Fruit fly (Drosophila melanogaster) whole organism, embryonic: ENCODE measurements around the gene sing.

Source experiments
- Antp ChIP-seq: fragments of 200-800 bp; sonication (Bioruptor generic); optimal IDR thresholded peaks from 3 replicates; lab custom pipeline; 2016; ENCODE audit warnings: missing biosample characterization, missing genetic modification characterization
- Bteb2 ChIP-seq: fragments of 200-800 bp; sonication (Bioruptor generic); optimal IDR thresholded peaks from 2 replicates; lab custom pipeline; 2016; ENCODE audit warnings: missing biosample characterization, missing genetic modification characterization
- CG10321 ChIP-seq: fragments of 200-800 bp; sonication (Bioruptor generic); IDR thresholded peaks from 2 replicates; pipeline ENCODE4 v1.3.6; 2022; ENCODE audit warnings: missing biosample characterization, missing genetic modification characterization
- CG10543 ChIP-seq: fragments of 200-800 bp; sonication (Bioruptor generic); optimal IDR thresholded peaks from 3 replicates; lab custom pipeline; 2017; ENCODE audit warnings: missing biosample characterization, mild to moderate bottlenecking, missing genetic modification characterization, moderate library complexity
- CG10565 ChIP-seq: fragments of 200-800 bp; sonication (Bioruptor generic); optimal IDR thresholded peaks from 3 replicates; lab custom pipeline; 2016; ENCODE audit warnings: missing biosample characterization, mild to moderate bottlenecking, missing genetic modification characterization
- CG11696 ChIP-seq: fragments of 200-800 bp; sonication (Bioruptor generic); IDR thresholded peaks from 2 replicates; pipeline ENCODE4 v1.3.6; 2022; ENCODE audit warnings: missing biosample characterization, missing genetic modification characterization
- CG11723 ChIP-seq: fragments of 200-800 bp; sonication (Bioruptor generic); optimal IDR thresholded peaks from 2 replicates; lab custom pipeline; 2017; ENCODE audit warnings: missing biosample characterization, mild to moderate bottlenecking, missing genetic modification characterization
- CG12236 ChIP-seq: fragments of 200-800 bp; sonication (Bioruptor generic); optimal IDR thresholded peaks from 2 replicates; lab custom pipeline; 2016; ENCODE audit warnings: missing biosample characterization, missing genetic modification characterization
- CG12659 ChIP-seq: fragments of 200-800 bp; sonication (Bioruptor generic); optimal IDR thresholded peaks from 3 replicates; lab custom pipeline; 2017; ENCODE audit warnings: mild to moderate bottlenecking, missing biosample characterization, missing genetic modification reagents, missing genetic modification characterization
- CG13287 ChIP-seq: fragments of 200-800 bp; sonication (Bioruptor generic); IDR thresholded peaks from 2 replicates; pipeline ENCODE4 v1.3.6; 2022; ENCODE audit warnings: missing biosample characterization, missing genetic modification characterization; ENCODE audit not compliant: partially characterized antibody
- CG2678 ChIP-seq: fragments of 200-800 bp; sonication (Bioruptor generic); optimal IDR thresholded peaks from 3 replicates; lab custom pipeline; 2019; ENCODE audit warnings: missing biosample characterization, mild to moderate bottlenecking, missing genetic modification characterization, moderate library complexity
- CG3065 ChIP-seq: fragments of 200-800 bp; sonication (Bioruptor generic); optimal IDR thresholded peaks from 2 replicates; lab custom pipeline; 2016; ENCODE audit warnings: missing biosample characterization, missing genetic modification characterization
- CG31441 ChIP-seq: fragments of 200-800 bp; sonication (Bioruptor generic); IDR thresholded peaks from 2 replicates; pipeline ENCODE4 v1.3.6; 2022; ENCODE audit warnings: missing biosample characterization, missing genetic modification characterization
- CG3163 ChIP-seq: fragments of 200-800 bp; sonication (Bioruptor generic); optimal IDR thresholded peaks from 3 replicates; lab custom pipeline; 2016; ENCODE audit warnings: missing biosample characterization, missing genetic modification characterization
- CG34422 ChIP-seq: fragments of 200-800 bp; sonication (Bioruptor generic); IDR thresholded peaks from 3 replicates; pipeline ENCODE4 v1.3.6; 2022; ENCODE audit warnings: missing biosample characterization, missing genetic modification characterization
- CG42726 ChIP-seq: fragments of 200-800 bp; sonication (Bioruptor generic); IDR thresholded peaks from 2 replicates; pipeline ENCODE4 v1.3.6; 2022; ENCODE audit warnings: missing biosample characterization, missing genetic modification characterization; ENCODE audit not compliant: partially characterized antibody
- CG6854 ChIP-seq: fragments of 200-800 bp; sonication (Bioruptor generic); optimal IDR thresholded peaks from 3 replicates; lab custom pipeline; 2017; ENCODE audit warnings: missing biosample characterization, mild to moderate bottlenecking, missing genetic modification characterization
- CG7928 ChIP-seq: fragments of 200-800 bp; sonication (Bioruptor generic); optimal IDR thresholded peaks from 2 replicates; lab custom pipeline; 2017; ENCODE audit warnings: missing biosample characterization, mild to moderate bottlenecking, missing genetic modification characterization
- CG8924 ChIP-seq: fragments of 200-800 bp; optimal IDR thresholded peaks from 3 replicates; lab custom pipeline; 2019; ENCODE audit warnings: missing biosample characterization, mild to moderate bottlenecking, missing genetic modification characterization, moderate library complexity
- CG9797 ChIP-seq: fragments of 200-800 bp; sonication (Bioruptor generic); optimal IDR thresholded peaks from 3 replicates; lab custom pipeline; 2018; ENCODE audit warnings: missing biosample characterization, mild to moderate bottlenecking, missing genetic modification characterization
- Camta ChIP-seq: fragments of 200-800 bp; sonication (Bioruptor generic); optimal IDR thresholded peaks from 2 replicates; lab custom pipeline; 2016; ENCODE audit warnings: missing biosample characterization, missing genetic modification characterization
- Doc3 ChIP-seq: fragments of 200-800 bp; sonication (Bioruptor generic); IDR thresholded peaks from 3 replicates; pipeline ENCODE4 v1.3.6; 2022; ENCODE audit warnings: missing biosample characterization, missing genetic modification characterization; ENCODE audit not compliant: partially characterized antibody
- Myb ChIP-seq: fragments of 200-800 bp; sonication (Bioruptor generic); optimal IDR thresholded peaks from 2 replicates; lab custom pipeline; 2016; ENCODE audit warnings: missing biosample characterization, missing genetic modification characterization
- Ptx1 ChIP-seq: fragments of 200-800 bp; sonication (Bioruptor generic); IDR thresholded peaks from 2 replicates; pipeline ENCODE4 v1.3.6; 2022; ENCODE audit warnings: missing biosample characterization, missing genetic modification characterization
- Ravus ChIP-seq: fragments of 200-800 bp; sonication (Bioruptor generic); IDR thresholded peaks from 2 replicates; pipeline ENCODE4 v1.3.6; 2022; ENCODE audit warnings: missing biosample characterization, missing genetic modification characterization
- Sox102F ChIP-seq: fragments of 200-800 bp; sonication (Bioruptor generic); optimal IDR thresholded peaks from 2 replicates; lab custom pipeline; 2018; ENCODE audit warnings: missing biosample characterization, mild to moderate bottlenecking, missing genetic modification characterization, moderate library complexity
- Spps ChIP-seq: fragments of 200-800 bp; sonication (Bioruptor generic); optimal IDR thresholded peaks from 2 replicates; lab custom pipeline; 2018; ENCODE audit warnings: missing biosample characterization, mild to moderate bottlenecking, missing genetic modification characterization
- ara ChIP-seq: fragments of 200-800 bp; sonication (Bioruptor generic); IDR thresholded peaks from 2 replicates; pipeline ENCODE4 v1.3.6; 2022; ENCODE audit warnings: missing biosample characterization, missing genetic modification characterization
- bbx ChIP-seq: fragments of 200-800 bp; sonication (Bioruptor generic); IDR thresholded peaks from 2 replicates; pipeline ENCODE4 v1.3.6; 2022; ENCODE audit warnings: missing biosample characterization, missing genetic modification characterization; ENCODE audit not compliant: partially characterized antibody
- btn ChIP-seq: fragments of 200-800 bp; sonication (Bioruptor generic); optimal IDR thresholded peaks from 2 replicates; lab custom pipeline; 2016; ENCODE audit warnings: missing biosample characterization, missing genetic modification characterization
- cato ChIP-seq: fragments of 200-800 bp; sonication (Bioruptor generic); optimal IDR thresholded peaks from 2 replicates; lab custom pipeline; 2016; ENCODE audit warnings: missing biosample characterization, missing genetic modification characterization, borderline replicate concordance
- crol ChIP-seq: fragments of 200-800 bp; sonication (Bioruptor generic); IDR thresholded peaks from 2 replicates; pipeline ENCODE4 v1.3.6; 2022; ENCODE audit warnings: missing biosample characterization, missing genetic modification characterization
- dm ChIP-seq: fragments of 200-800 bp; sonication (Bioruptor generic); optimal IDR thresholded peaks from 3 replicates; lab custom pipeline; 2016; ENCODE audit warnings: missing biosample characterization, missing genetic modification characterization
- gsb-n ChIP-seq: fragments of 200-800 bp; sonication (Bioruptor generic); optimal IDR thresholded peaks from 3 replicates; lab custom pipeline; 2018; ENCODE audit warnings: missing biosample characterization, mild to moderate bottlenecking, missing genetic modification characterization
- jumu ChIP-seq: fragments of 200-800 bp; sonication (Bioruptor generic); optimal IDR thresholded peaks from 3 replicates; lab custom pipeline; 2016; ENCODE audit warnings: missing biosample characterization, missing genetic modification characterization
- org-1 ChIP-seq: fragments of 200-800 bp; sonication (Bioruptor generic); optimal IDR thresholded peaks from 2 replicates; lab custom pipeline; 2017; ENCODE audit warnings: missing biosample characterization, missing genetic modification characterization
- peb ChIP-seq: fragments of 200-800 bp; sonication (Bioruptor generic); IDR thresholded peaks from 2 replicates; pipeline ENCODE4 v1.3.6; 2022; ENCODE audit warnings: missing biosample characterization, missing genetic modification characterization
- prd ChIP-seq, 3 experiments: fragments of >200 bp in 2 of 3; fragments of 200-800 bp in 1 of 3; sonication (Bioruptor generic) in 1 of 3; optimal IDR thresholded peaks in 2 of 3; IDR thresholded peaks in 1 of 3; 2 replicates in 2 of 3; 3 replicates in 1 of 3; pipeline versions ENCODE4 v1.3.6 to Lab custom; 2017 to 2022; ENCODE audit warnings: missing biosample characterization in 1 of 3, missing genetic modification characterization in 1 of 3
- pros ChIP-seq: fragments of 200-800 bp; sonication (Bioruptor generic); optimal IDR thresholded peaks from 3 replicates; lab custom pipeline; 2019; ENCODE audit warnings: missing biosample characterization, mild to moderate bottlenecking, missing genetic modification characterization, moderate library complexity
- so ChIP-seq: fragments of 200-800 bp; sonication (Bioruptor generic); IDR thresholded peaks from 3 replicates; pipeline ENCODE4 v1.3.6; 2022; ENCODE audit warnings: missing biosample characterization, missing genetic modification characterization
- sqz ChIP-seq: fragments of 200-800 bp; sonication (Bioruptor generic); optimal IDR thresholded peaks from 3 replicates; lab custom pipeline; 2018; ENCODE audit warnings: missing biosample characterization, mild to moderate bottlenecking, missing genetic modification characterization
- tin ChIP-seq: fragments of 200-800 bp; sonication (Bioruptor generic); optimal IDR thresholded peaks from 3 replicates; lab custom pipeline; 2016; ENCODE audit warnings: missing biosample characterization, missing genetic modification characterization
- trem ChIP-seq: fragments of 200-800 bp; optimal IDR thresholded peaks from 3 replicates; lab custom pipeline; 2019; ENCODE audit warnings: missing biosample characterization, mild to moderate bottlenecking, missing genetic modification characterization, moderate library complexity
- trh ChIP-seq: fragments of 200-800 bp; sonication (Bioruptor generic); optimal IDR thresholded peaks from 2 replicates; lab custom pipeline; 2016; ENCODE audit warnings: missing biosample characterization, missing genetic modification characterization
- tup ChIP-seq: fragments of 200-800 bp; sonication (Bioruptor generic); optimal IDR thresholded peaks from 2 replicates; lab custom pipeline; 2016; ENCODE audit warnings: missing biosample characterization, mild to moderate bottlenecking, missing genetic modification characterization, moderate library complexity
- usp ChIP-seq: fragments of >200 bp; optimal IDR thresholded peaks from 2 replicates; lab custom pipeline; 2017; ENCODE audit warnings: missing biosample characterization, missing genetic modification characterization
- zen ChIP-seq: fragments of 200-800 bp; sonication (Bioruptor generic); optimal IDR thresholded peaks from 3 replicates; lab custom pipeline; 2018; ENCODE audit warnings: missing biosample characterization, mild to moderate bottlenecking, missing genetic modification characterization, moderate library complexity
- zfh2 ChIP-seq: fragments of 200-800 bp; sonication (Bioruptor generic); optimal IDR thresholded peaks from 2 replicates; lab custom pipeline; 2016; ENCODE audit warnings: missing biosample characterization, missing genetic modification characterization

sing gene

dm6 chrX:16640260-16641100 is 38.6 kb upstream of the sing start, which contains the start of the genes SNRPG and mthl1 (continued):
- TF ChIP-seq CG3163 (GFP tag; lab: Kevin White, UChicago) (peak; percentile 43), CG13287 (GFP tag; lab: Robert Waterston, UW) (peak; percentile 73), dm (GFP tag; lab: Kevin White, UChicago) (peak; percentile 48), sqz (peak; percentile 96), bbx (peak; percentile 64), CG11723 (GFP tag; lab: Kevin White, UChicago) (peak; percentile 52), CG10565 (GFP tag; lab: Kevin White, UChicago) (no peak), pros (GFP tag; lab: Kevin White, UChicago) (no peak), CG6854 (GFP tag; lab: Kevin White, UChicago) (no peak), trh (GFP tag; lab: Kevin White, UChicago) (peak; percentile 2), CG8924 (peak; percentile 36), Spps (tag; lab: Kevin White, UChicago) (peak; percentile 13), CG42726 (GFP tag; lab: Robert Waterston, UW) (peak; percentile 80), gsb-n (peak; percentile 55), CG12236 (GFP tag; lab: Kevin White, UChicago) (no peak), tin (GFP tag; lab: Kevin White, UChicago) (peak; percentile 84), trem (tag; lab: Kevin White, UChicago) (no peak), peb (peak; percentile 68), Myb (GFP tag; lab: Kevin White, UChicago) (peak; percentile 43), Ravus (peak; percentile 78), crol (GFP tag; lab: Robert Waterston, UW) (peak; percentile 75), org-1 (peak; percentile 23), Sox102F (GFP tag; lab: Kevin White, UChicago) (peak; percentile 79), CG10543 (peak; percentile 46), CG9797 (peak; percentile 82), so (GFP tag; lab: Robert Waterston, UW) (peak; percentile 63; the same call in 2 of the 3 replicates), CG10321 (GFP tag; lab: Robert Waterston, UW) (no peak), Antp (GFP tag; lab: Kevin White, UChicago) (peak; percentile 73), btn (GFP tag; lab: Kevin White, UChicago) (no peak), zen (peak; percentile 59), CG7928 (GFP tag; lab: Kevin White, UChicago) (peak; percentile 38), usp (GFP tag; lab: Kevin White, UChicago) (no peak), prd (optimal IDR thresholded peaks at IDR 0.05; lab: Kevin White, UChicago) (no peak), prd (GFP tag; IDR thresholded peaks at IDR 0.05; lab: Robert Waterston, UW) (peak; percentile 97), cato (peak; percentile 62), jumu (GFP tag; lab: Kevin White, UChicago) (peak; percentile 86), tup (GFP tag; lab: Kevin White, UChicago) (peak; percentile 35), CG12659 (GFP tag; lab: Kevin White, UChicago) (peak; percentile 86), zfh2 (GFP tag; lab: Kevin White, UChicago) (peak; percentile 88), CG34422 (GFP tag; lab: Robert Waterston, UW) (peak; percentile 96), CG11696 (GFP tag; lab: Robert Waterston, UW) (peak; percentile 76), Ptx1 (GFP tag; lab: Robert Waterston, UW) (peak; percentile 95), Bteb2 (GFP tag; lab: Kevin White, UChicago) (peak; percentile 59), ara (GFP tag; lab: Robert Waterston, UW) (peak; percentile 90), CG31441 (GFP tag; lab: Robert Waterston, UW) (peak; percentile 74), CG3065 (GFP tag; lab: Kevin White, UChicago) (peak; percentile 24), Doc3 (peak; percentile 56), Camta (no peak), CG2678 (tag; lab: Kevin White, UChicago) (peak; percentile 78)
